Worm (Caenorhabditis elegans) whole organism, midembryonic: ENCODE results near the gene F45E6.1.
A peak's percentile ranks its signal among the peaks of the same experiment; 100 is the strongest.

Experiments
- T22C8.4 ChIP-seq: fragments of 200-800 bp; sonication (Bioruptor generic); IDR thresholded peaks from 2 replicates; pipeline ENCODE4 v1.3.6; 2022; ENCODE audit warnings: missing genetic modification characterization, missing compliant biosample characterization
- cog-1 ChIP-seq: sonication (generic microtip); optimal IDR thresholded peaks from 2 replicates; lab custom pipeline; 2016; ENCODE audit warnings: missing genetic modification characterization, missing compliant biosample characterization
- flt-1 ChIP-seq: fragments of 200-800 bp; sonication (Bioruptor generic); IDR thresholded peaks from 2 replicates; pipeline ENCODE4 v1.3.6; 2022; ENCODE audit warnings: missing genetic modification characterization, missing compliant biosample characterization
- klf-2 ChIP-seq: fragments of 200-800 bp; sonication (Bioruptor generic); conservative IDR thresholded peaks from 2 replicates; pipeline ENCODE4 v1.3.6; 2022; ENCODE audit warnings: missing genetic modification reagents, missing genetic modification characterization, missing compliant biosample characterization
- med-1 ChIP-seq: sonication (generic microtip); optimal IDR thresholded peaks from 2 replicates; lab custom pipeline; 2017; ENCODE audit warnings: missing genetic modification characterization, mild to moderate bottlenecking, missing compliant biosample characterization, antibody characterized with exemption, missing genetic modification reagents; ENCODE audit not compliant: insufficient read depth
- ref-1 ChIP-seq: fragments of 200-800 bp; sonication (Bioruptor generic); conservative IDR thresholded peaks from 2 replicates; pipeline ENCODE4 v1.3.6; 2022; ENCODE audit warnings: missing genetic modification reagents, missing genetic modification characterization, missing compliant biosample characterization
- tab-1 ChIP-seq: fragments of 200-800 bp; sonication (Bioruptor generic); IDR thresholded peaks from 2 replicates; pipeline ENCODE4 v1.3.6; 2022; ENCODE audit warnings: missing genetic modification characterization, missing compliant biosample characterization
- ztf-23 ChIP-seq: fragments of 200-800 bp; sonication (Bioruptor generic); IDR thresholded peaks from 2 replicates; pipeline ENCODE4 v1.3.6; 2022; ENCODE audit warnings: missing genetic modification reagents, missing genetic modification characterization, missing compliant biosample characterization
- ztf-29 ChIP-seq: fragments of 200-800 bp; sonication (Bioruptor generic); IDR thresholded peaks from 2 replicates; pipeline ENCODE4 v1.3.6; 2022; ENCODE audit warnings: missing genetic modification reagents, missing genetic modification characterization, missing compliant biosample characterization

The F45E6.1 gene

ce11 chrX:12513415-12513814 is 36.2 kb upstream of the F45E6.1 start:
- TF ChIP-seq T22C8.4 (GFP tag; lab: Robert Waterston, UW) (no peak), tab-1 (GFP tag; lab: Robert Waterston, UW) (no peak), ref-1 (GFP tag; lab: Robert Waterston, UW) (no peak), cog-1 (tag; lab: Kevin White, UChicago) (no peak), ztf-23 (GFP tag; lab: Robert Waterston, UW) (no peak), med-1 (GFP tag; lab: Kevin White, UChicago) (no peak), klf-2 (GFP tag; lab: Robert Waterston, UW) (no peak), flt-1 (no peak), ztf-29 (no peak)

ce11 chrX:12512472-12513137 is 35.4 kb upstream of the F45E6.1 start:
- no peak for TF ChIP-seq klf-2 (GFP tag; lab: Robert Waterston, UW)
- no peak for TF ChIP-seq med-1 (GFP tag; lab: Kevin White, UChicago)
- no peak for TF ChIP-seq cog-1 (tag; lab: Kevin White, UChicago)
- TF ChIP-seq tab-1 (GFP tag; lab: Robert Waterston, UW) = no peak
- TF ChIP-seq ref-1 (GFP tag; lab: Robert Waterston, UW) = no peak
- no peak for TF ChIP-seq flt-1
- TF ChIP-seq T22C8.4 (GFP tag; lab: Robert Waterston, UW) = no peak
- TF ChIP-seq ztf-29 = no peak
- no peak for TF ChIP-seq ztf-23 (GFP tag; lab: Robert Waterston, UW)

ce11 chrX:12511384-12512007 is 34.3 kb upstream of the F45E6.1 start:
- TF ChIP-seq ref-1 (GFP tag; lab: Robert Waterston, UW) = no peak
- no peak for TF ChIP-seq klf-2 (GFP tag; lab: Robert Waterston, UW)
- TF ChIP-seq T22C8.4 (GFP tag; lab: Robert Waterston, UW) = no peak
- no peak for TF ChIP-seq flt-1
- TF ChIP-seq cog-1 (tag; lab: Kevin White, UChicago) = no peak
- TF ChIP-seq ztf-23 (GFP tag; lab: Robert Waterston, UW) = no peak
- no peak for TF ChIP-seq ztf-29
- no peak for TF ChIP-seq med-1 (GFP tag; lab: Kevin White, UChicago)
- no peak for TF ChIP-seq tab-1 (GFP tag; lab: Robert Waterston, UW)

- no peak for TF ChIP-seq tab-1 (GFP tag; lab: Robert Waterston, UW)
- TF ChIP-seq ztf-29 = 0 out of 2 replicates have a peak, but pooled peaks have one; percentile 56
- no peak for TF ChIP-seq ref-1 (GFP tag; lab: Robert Waterston, UW)
- TF ChIP-seq flt-1 = no peak
- no peak for TF ChIP-seq med-1 (GFP tag; lab: Kevin White, UChicago)
- TF ChIP-seq cog-1 (tag; lab: Kevin White, UChicago) = peak; percentile 29
- TF ChIP-seq T22C8.4 (GFP tag; lab: Robert Waterston, UW) = no peak
- no peak for TF ChIP-seq ztf-23 (GFP tag; lab: Robert Waterston, UW)
- no peak for TF ChIP-seq klf-2 (GFP tag; lab: Robert Waterston, UW)
These were observed 33.0 kb upstream of the F45E6.1 start for ce11 chrX:12510148-12510785.

- TF ChIP-seq med-1 (GFP tag; lab: Kevin White, UChicago) (no peak), tab-1 (GFP tag; lab: Robert Waterston, UW) (no peak), cog-1 (tag; lab: Kevin White, UChicago) (no peak)
These were observed 32.2 kb upstream of the F45E6.1 start for ce11 chrX:12509334-12509944.

- TF ChIP-seq T22C8.4 (GFP tag; lab: Robert Waterston, UW) = no peak
These were observed 26.1 kb upstream of the F45E6.1 start, which contains the start of gene sdz-19 for ce11 chrX:12503288-12503803. sdz-19 (minus strand) TSS chrX:12503338.

- TF ChIP-seq klf-2 (GFP tag; lab: Robert Waterston, UW) = 0 out of 2 replicates have a peak, but pooled peaks have one; percentile 50
These were observed 25.3 kb upstream of the F45E6.1 start for ce11 chrX:12502582-12502981.

- TF ChIP-seq med-1 (GFP tag; lab: Kevin White, UChicago) (no peak), flt-1 (no peak), ref-1 (GFP tag; lab: Robert Waterston, UW) (no peak), klf-2 (GFP tag; lab: Robert Waterston, UW) (no peak), cog-1 (tag; lab: Kevin White, UChicago) (peak; percentile 57), T22C8.4 (GFP tag; lab: Robert Waterston, UW) (no peak), ztf-29 (no peak), tab-1 (GFP tag; lab: Robert Waterston, UW) (no peak)
These were observed 23.5 kb upstream of the F45E6.1 start for ce11 chrX:12500777-12501176.

ce11 chrX:12492467-12492866 is 15.2 kb upstream of the F45E6.1 start, which contains the start of gene lips-1:
lips-1 (plus strand) TSS chrX:12492767.
- TF ChIP-seq tab-1 (GFP tag; lab: Robert Waterston, UW) (no peak), klf-2 (GFP tag; lab: Robert Waterston, UW) (no peak), flt-1 (no peak), ztf-29 (no peak), T22C8.4 (GFP tag; lab: Robert Waterston, UW) (no peak), ref-1 (GFP tag; lab: Robert Waterston, UW) (no peak), cog-1 (tag; lab: Kevin White, UChicago) (no peak), med-1 (GFP tag; lab: Kevin White, UChicago) (no peak), ztf-23 (GFP tag; lab: Robert Waterston, UW) (no peak)
